Fruit fly (Drosophila melanogaster): Measurements from ENCODE around the gene D19B.

- TF ChIP-seq CG7045 (GFP tag; optimal IDR thresholded peaks at IDR 0.05) = no peak
- TF ChIP-seq CG11617 (GFP tag; optimal IDR thresholded peaks at IDR 0.05) = no peak
- no peak for TF ChIP-seq CG7101 (tag; optimal IDR thresholded peaks at IDR 0.05)
- no peak for TF ChIP-seq CG1620 (GFP tag; optimal IDR thresholded peaks at IDR 0.05)
- no peak for TF ChIP-seq CG33017 (tag; optimal IDR thresholded peaks at IDR 0.05)
- TF ChIP-seq ovo (GFP tag; optimal IDR thresholded peaks at IDR 0.05) = no peak
- TF ChIP-seq bab1 (GFP tag; optimal IDR thresholded peaks at IDR 0.05) = no peak
- TF ChIP-seq Mnt (GFP tag; optimal IDR thresholded peaks at IDR 0.05) = no peak
- no peak for TF ChIP-seq Crg-1 (GFP tag; optimal IDR thresholded peaks at IDR 0.05)
- TF ChIP-seq Clk (GFP tag; optimal IDR thresholded peaks at IDR 0.05) = no peak
- TF ChIP-seq cic (GFP tag; optimal IDR thresholded peaks at IDR 0.05) = no peak
- no peak for TF ChIP-seq CG14711 (tag; optimal IDR thresholded peaks at IDR 0.05)
- no peak for TF ChIP-seq pad (GFP tag; optimal IDR thresholded peaks at IDR 0.05)
Measured at dm6 chr3L:6157327-6158032, 27.2 kb downstream of the D19B start, which contains the start of gene CG13297.
